Worm (Caenorhabditis elegans): ENCODE measurements around the gene sfxn-1.5.

DNA sequence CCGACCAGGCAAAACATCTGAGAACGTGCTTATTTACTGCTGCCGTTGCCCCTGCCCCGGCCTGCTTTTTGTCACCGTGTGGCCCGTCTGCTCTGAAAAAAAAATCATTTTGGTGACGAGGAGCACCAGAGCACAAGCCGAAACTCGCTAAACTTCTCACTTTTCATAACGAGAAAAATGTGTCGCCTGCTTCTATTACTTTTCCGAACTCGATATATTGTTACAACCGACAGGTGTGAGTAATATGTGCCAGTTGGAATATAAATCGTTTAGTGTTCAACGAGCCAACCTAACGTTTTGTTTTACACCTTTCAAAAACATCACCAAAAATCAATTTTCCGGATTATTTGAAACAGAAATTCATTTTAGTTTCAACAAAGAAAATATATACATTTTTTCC lies 23.7 kb downstream of the sfxn-1.5 start:
- TF ChIP-seq hlh-6 (tag; optimal IDR thresholded peaks at IDR 0.05) (no peak), ets-4 (tag; optimal IDR thresholded peaks at IDR 0.05) (no peak), unc-86 (tag; optimal IDR thresholded peaks at IDR 0.05) (no peak), ceh-19 (GFP tag; optimal IDR thresholded peaks at IDR 0.05) (no peak), hlh-15 (tag; optimal IDR thresholded peaks at IDR 0.05) (no peak), elt-2 (tag; optimal IDR thresholded peaks at IDR 0.05) (no peak), pha-4 (tag; optimal IDR thresholded peaks at IDR 0.05) (no peak), pros-1 (tag; optimal IDR thresholded peaks at IDR 0.05) (no peak), Y22D7AL.16 (tag; optimal IDR thresholded peaks at IDR 0.05) (no peak), ceh-31 (tag; optimal IDR thresholded peaks at IDR 0.05) (no peak), lim-6 (tag; optimal IDR thresholded peaks at IDR 0.05) (no peak)
